Worm (Caenorhabditis elegans): ENCODE data around the gene F54D10.5.

DNA sequence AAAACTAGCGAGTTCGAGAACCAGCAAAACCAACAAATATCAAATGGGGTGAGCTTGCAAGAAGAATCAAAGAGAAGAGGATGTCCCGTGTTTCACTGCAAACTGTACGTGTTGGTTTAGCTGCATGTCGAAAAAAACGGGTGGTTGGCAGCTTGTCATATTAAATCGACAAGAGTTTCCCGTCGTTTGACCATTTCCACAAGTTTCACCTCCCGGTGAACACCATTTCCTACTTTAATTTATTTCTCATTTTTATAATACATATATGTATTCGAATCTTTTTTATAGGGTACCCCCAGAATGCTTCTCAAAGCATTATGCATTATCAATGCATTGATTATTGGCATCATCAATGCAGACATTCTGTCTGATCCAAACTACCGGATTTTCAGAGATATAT, 12.7 kb downstream of the F54D10.5 start, which contains the start of gene Y8A9A.2:
- TF ChIP-seq ama-1 (optimal IDR thresholded peaks at IDR 0.05) (no peak), C08G9.2 (tag; optimal IDR thresholded peaks at IDR 0.05) (no peak), sox-4 (tag; optimal IDR thresholded peaks at IDR 0.05) (no peak)

Data from whole organism, late embryonic.